Worm (Caenorhabditis elegans): ENCODE results near the gene fbxa-73.

- TF ChIP-seq mes-4 (tag; optimal IDR thresholded peaks at IDR 0.05) (no peak), tlf-1 (GFP tag; optimal IDR thresholded peaks at IDR 0.05) (no peak), sea-2 (GFP tag; IDR thresholded peaks at IDR 0.05) (no peak), rpc-1 (optimal IDR thresholded peaks at IDR 0.05) (no peak), rpc-1 (tag; optimal IDR thresholded peaks at IDR 0.05) (no peak)
Observed at ce11 chrIII:2272732-2273131, 19.5 kb downstream of the fbxa-73 start, which contains the start of gene fbxa-39.
